Fruit fly (Drosophila melanogaster) whole organism, wandering third instar larva: Measurements from ENCODE around the gene Pgk.

Experiments
- Abd-B ChIP-seq: fragments of >200 bp; optimal IDR thresholded peaks from 2 replicates; lab custom pipeline; 2017; ENCODE audit warnings: missing biosample characterization, missing genetic modification characterization
- br ChIP-seq: fragments of 200-800 bp; sonication (Bioruptor generic); optimal IDR thresholded peaks from 2 replicates; lab custom pipeline; 2016; ENCODE audit warnings: missing biosample characterization, missing genetic modification characterization
- brk ChIP-seq: fragments of 200-800 bp; sonication (Bioruptor generic); optimal IDR thresholded peaks from 2 replicates; lab custom pipeline; 2016; ENCODE audit warnings: missing biosample characterization, mild to moderate bottlenecking, missing genetic modification characterization
- dmrt93B ChIP-seq: fragments of 200-800 bp; sonication (Bioruptor generic); optimal IDR thresholded peaks from 2 replicates; lab custom pipeline; 2018; ENCODE audit warnings: missing biosample characterization, mild to moderate bottlenecking, missing genetic modification characterization
- fru ChIP-seq: fragments of 200-800 bp; sonication (Bioruptor generic); optimal IDR thresholded peaks from 3 replicates; lab custom pipeline; 2016; ENCODE audit warnings: missing biosample characterization, mild to moderate bottlenecking, missing genetic modification characterization
- h ChIP-seq: fragments of 200-800 bp; sonication (Bioruptor generic); optimal IDR thresholded peaks from 3 replicates; lab custom pipeline; 2016; ENCODE audit warnings: missing biosample characterization, mild to moderate bottlenecking, missing genetic modification characterization
- psq ChIP-seq: fragments of 200-800 bp; sonication (Bioruptor generic); optimal IDR thresholded peaks from 3 replicates; lab custom pipeline; 2017; ENCODE audit warnings: missing biosample characterization, mild to moderate bottlenecking, missing genetic modification characterization, moderate library complexity

- TF ChIP-seq br (GFP tag; lab: Kevin White, UChicago) (no peak), dmrt93B (GFP tag; lab: Kevin White, UChicago) (no peak), h (no peak), brk (GFP tag; lab: Kevin White, UChicago) (no peak), Abd-B (GFP tag; lab: Kevin White, UChicago) (no peak), psq (GFP tag; lab: Kevin White, UChicago) (no peak), fru (GFP tag; lab: Kevin White, UChicago) (no peak)
Measured at dm6 chr2L:2729882-2730281, 23.0 kb downstream of the Pgk start.
